Fruit fly (Drosophila melanogaster) whole organism, prepupa: ENCODE results near the gene sqd.

Experiments used
- Blimp-1 ChIP-seq: fragments of 200-800 bp; sonication (Bioruptor generic); optimal IDR thresholded peaks from 3 replicates; lab custom pipeline; 2017; ENCODE audit warnings: missing biosample characterization, missing genetic modification characterization, mild to moderate bottlenecking, moderate library complexity, missing genetic modification reagents
- CG10631 ChIP-seq: fragments of 200-800 bp; sonication (Bioruptor generic); optimal IDR thresholded peaks from 2 replicates; lab custom pipeline; 2016; ENCODE audit warnings: missing biosample characterization, missing genetic modification characterization
- CG10669 ChIP-seq: fragments of 200-800 bp; sonication (Bioruptor generic); optimal IDR thresholded peaks from 3 replicates; lab custom pipeline; 2018; ENCODE audit warnings: missing biosample characterization, mild to moderate bottlenecking, missing genetic modification characterization, moderate library complexity
- CG11762 ChIP-seq: fragments of 200-800 bp; sonication (Bioruptor generic); optimal IDR thresholded peaks from 3 replicates; lab custom pipeline; 2016; ENCODE audit warnings: missing biosample characterization, missing genetic modification characterization; ENCODE audit not compliant: insufficient read depth
- CG11902 ChIP-seq: fragments of 200-800 bp; sonication (Bioruptor generic); optimal IDR thresholded peaks from 3 replicates; lab custom pipeline; 2016; ENCODE audit warnings: missing biosample characterization, missing genetic modification characterization
- CG15336 ChIP-seq: fragments of 200-800 bp; sonication (Bioruptor generic); IDR thresholded peaks from 2 replicates; pipeline ENCODE4 v1.3.6; 2022; ENCODE audit warnings: missing biosample characterization, missing genetic modification characterization
- CG1621 ChIP-seq: fragments of 200-800 bp; sonication (Bioruptor generic); optimal IDR thresholded peaks from 3 replicates; lab custom pipeline; 2018; ENCODE audit warnings: missing biosample characterization, mild to moderate bottlenecking, missing genetic modification characterization
- CG16779 ChIP-seq: fragments of 200-800 bp; sonication (Bioruptor generic); optimal IDR thresholded peaks from 3 replicates; lab custom pipeline; 2017; ENCODE audit warnings: missing biosample characterization, mild to moderate bottlenecking, missing genetic modification characterization
- CG3032 ChIP-seq: fragments of 200-800 bp; optimal IDR thresholded peaks from 2 replicates; lab custom pipeline; 2019; ENCODE audit warnings: missing biosample characterization, mild to moderate bottlenecking, missing genetic modification characterization, moderate library complexity
- CG31627 ChIP-seq: fragments of 200-800 bp; sonication (Bioruptor generic); optimal IDR thresholded peaks from 3 replicates; lab custom pipeline; 2016; ENCODE audit warnings: missing biosample characterization, missing genetic modification characterization
- CG3919 ChIP-seq: fragments of 200-800 bp; sonication (Bioruptor generic); optimal IDR thresholded peaks from 3 replicates; lab custom pipeline; 2016; ENCODE audit warnings: missing biosample characterization, missing genetic modification characterization
- CG4318 ChIP-seq: fragments of 200-800 bp; sonication (Bioruptor generic); optimal IDR thresholded peaks from 3 replicates; lab custom pipeline; 2017; ENCODE audit warnings: missing biosample characterization, mild to moderate bottlenecking, missing genetic modification characterization
- CG6163 ChIP-seq: fragments of 200-800 bp; sonication (Bioruptor generic); IDR thresholded peaks from 3 replicates; pipeline ENCODE4 v1.3.6; 2022; ENCODE audit warnings: missing biosample characterization, missing genetic modification characterization
- CG6276 ChIP-seq: fragments of 200-800 bp; sonication (Bioruptor generic); optimal IDR thresholded peaks from 2 replicates; lab custom pipeline; 2017; ENCODE audit warnings: missing biosample characterization, mild to moderate bottlenecking, missing genetic modification characterization
- CG6792 ChIP-seq: fragments of 200-800 bp; sonication (Bioruptor generic); optimal IDR thresholded peaks from 3 replicates; lab custom pipeline; 2016; ENCODE audit warnings: missing biosample characterization, missing genetic modification characterization
- CG6808 ChIP-seq: fragments of 200-800 bp; sonication (Bioruptor generic); optimal IDR thresholded peaks from 3 replicates; lab custom pipeline; 2017; ENCODE audit warnings: missing biosample characterization, missing genetic modification characterization, mild to moderate bottlenecking, moderate library complexity, missing genetic modification reagents
- CG6854 ChIP-seq: fragments of 200-800 bp; sonication (Bioruptor generic); optimal IDR thresholded peaks from 2 replicates; lab custom pipeline; 2017; ENCODE audit warnings: missing biosample characterization, mild to moderate bottlenecking, missing genetic modification characterization
- CG8119 ChIP-seq: fragments of 200-800 bp; sonication (Bioruptor generic); IDR thresholded peaks from 3 replicates; pipeline ENCODE4 v1.3.6; 2022; ENCODE audit warnings: missing biosample characterization, missing genetic modification characterization
- CG8632 ChIP-seq: fragments of 200-800 bp; sonication (Bioruptor generic); optimal IDR thresholded peaks from 3 replicates; lab custom pipeline; 2016; ENCODE audit warnings: missing biosample characterization, missing genetic modification characterization
- CG9139 ChIP-seq: fragments of 200-800 bp; sonication (Bioruptor generic); optimal IDR thresholded peaks from 3 replicates; lab custom pipeline; 2017; ENCODE audit warnings: missing biosample characterization, mild to moderate bottlenecking, missing genetic modification characterization
- Eip75B ChIP-seq: fragments of 200-800 bp; sonication (Bioruptor generic); optimal IDR thresholded peaks from 3 replicates; lab custom pipeline; 2016; ENCODE audit warnings: missing biosample characterization, missing genetic modification characterization
- Eip78C ChIP-seq: fragments of 200-800 bp; sonication (Bioruptor generic); peaks from one replicate; lab custom pipeline; 2016; ENCODE audit warnings: missing biosample characterization, missing genetic modification characterization
- Ets96B ChIP-seq: fragments of 200-800 bp; optimal IDR thresholded peaks from 2 replicates; lab custom pipeline; 2019; ENCODE audit warnings: missing biosample characterization, mild to moderate bottlenecking, missing genetic modification characterization, moderate library complexity
- Gug ChIP-seq: fragments of 200-800 bp; sonication (Bioruptor generic); IDR thresholded peaks from 2 replicates; pipeline ENCODE4 v1.3.6; 2022; ENCODE audit warnings: missing biosample characterization, missing genetic modification characterization
- Hr39 ChIP-seq: fragments of 200-800 bp; sonication (Bioruptor generic); optimal IDR thresholded peaks from 2 replicates; lab custom pipeline; 2016; ENCODE audit warnings: missing biosample characterization, missing genetic modification characterization
- Smox ChIP-seq: fragments of 200-800 bp; sonication (Bioruptor generic); optimal IDR thresholded peaks from 3 replicates; lab custom pipeline; 2016; ENCODE audit warnings: missing biosample characterization, missing genetic modification characterization
- Sox102F ChIP-seq: fragments of 200-800 bp; sonication (Bioruptor generic); optimal IDR thresholded peaks from 2 replicates; lab custom pipeline; 2016; ENCODE audit warnings: missing biosample characterization, mild to moderate bottlenecking, missing genetic modification characterization
- Sox14 ChIP-seq: fragments of 200-800 bp; sonication (Bioruptor generic); optimal IDR thresholded peaks from 3 replicates; lab custom pipeline; 2016; ENCODE audit warnings: missing biosample characterization, missing genetic modification characterization
- cyc ChIP-seq: fragments of 200-800 bp; sonication (Bioruptor generic); optimal IDR thresholded peaks from 3 replicates; lab custom pipeline; 2016; ENCODE audit warnings: missing biosample characterization, missing genetic modification characterization
- dac ChIP-seq: fragments of 200-800 bp; sonication (Bioruptor generic); optimal IDR thresholded peaks from 2 replicates; lab custom pipeline; 2017; ENCODE audit warnings: missing biosample characterization, mild to moderate bottlenecking, missing genetic modification characterization
- dsx ChIP-seq: fragments of 200-800 bp; optimal IDR thresholded peaks from 3 replicates; lab custom pipeline; 2019; ENCODE audit warnings: missing biosample characterization, mild to moderate bottlenecking, missing genetic modification characterization, moderate library complexity; ENCODE audit not compliant: poor library complexity, severe bottlenecking
- eg ChIP-seq: fragments of 200-800 bp; sonication (Bioruptor generic); IDR thresholded peaks from 3 replicates; pipeline ENCODE4 v1.3.6; 2022; ENCODE audit warnings: missing biosample characterization, missing genetic modification characterization
- esn ChIP-seq: fragments of 200-800 bp; sonication (Bioruptor generic); optimal IDR thresholded peaks from 2 replicates; lab custom pipeline; 2016; ENCODE audit warnings: missing biosample characterization, mild to moderate bottlenecking, missing genetic modification characterization, moderate library complexity
- lz ChIP-seq: fragments of 200-800 bp; sonication (Bioruptor generic); optimal IDR thresholded peaks from 3 replicates; lab custom pipeline; 2016; ENCODE audit warnings: missing biosample characterization, missing genetic modification characterization
- net ChIP-seq: fragments of 200-800 bp; sonication (Bioruptor generic); optimal IDR thresholded peaks from 3 replicates; lab custom pipeline; 2016; ENCODE audit warnings: missing biosample characterization, missing genetic modification characterization
- spab ChIP-seq: fragments of 200-800 bp; sonication (Bioruptor generic); optimal IDR thresholded peaks from 2 replicates; lab custom pipeline; 2017; ENCODE audit warnings: missing biosample characterization, mild to moderate bottlenecking, missing genetic modification characterization, missing genetic modification reagents
- ss ChIP-seq, 2 experiments: fragments of 200-800 bp; sonication (Bioruptor generic); optimal IDR thresholded peaks; 2 replicates in 1 of 2; 3 replicates in 1 of 2; lab custom pipeline; 2017 to 2018; ENCODE audit warnings: mild to moderate bottlenecking in 2 of 2, missing biosample characterization in 2 of 2, missing genetic modification characterization in 2 of 2, moderate library complexity in 1 of 2
- topi ChIP-seq: fragments of 200-800 bp; sonication (Bioruptor generic); optimal IDR thresholded peaks from 3 replicates; lab custom pipeline; 2016; ENCODE audit warnings: missing biosample characterization, missing genetic modification characterization
- vri ChIP-seq: fragments of 200-800 bp; sonication (Bioruptor generic); optimal IDR thresholded peaks from 3 replicates; lab custom pipeline; 2016; ENCODE audit warnings: missing biosample characterization, mild to moderate bottlenecking, missing genetic modification characterization

sqd gene

dm6 chr3R:13647734-13648541 is 1.8 kb upstream of the sqd start:
- TF ChIP-seq CG1621 (no peak), Blimp-1 (GFP tag; lab: Kevin White, UChicago) (no peak), CG4318 (GFP tag; lab: Kevin White, UChicago) (no peak), ss (GFP tag; optimal IDR thresholded peaks at IDR 0.05; lab: Kevin White, UChicago) (peak in 1 of 2 experiments; percentile 17), CG8119 (GFP tag; lab: Robert Waterston, UW) (no peak), Eip78C (GFP tag; lab: Kevin White, UChicago) (peak; percentile 52), topi (GFP tag; lab: Kevin White, UChicago) (no peak), Sox14 (GFP tag; lab: Kevin White, UChicago) (peak; percentile 61), CG6808 (GFP tag; lab: Kevin White, UChicago) (no peak), net (GFP tag; lab: Kevin White, UChicago) (no peak), CG10631 (no peak), CG11902 (no peak), CG6276 (GFP tag; lab: Kevin White, UChicago) (no peak), CG16779 (tag; lab: Kevin White, UChicago) (no peak)

dm6 chr3R:13646729-13647633 is 877 bp upstream of the sqd start, which contains the start of gene rin:
Gene rin (plus strand): TSS chr3R:13647004.
- peak; percentile 14 for TF ChIP-seq CG8632
- no peak for TF ChIP-seq CG6792 (GFP tag; lab: Kevin White, UChicago)
- TF ChIP-seq CG3919 (GFP tag; lab: Kevin White, UChicago), result peak; percentile 39
- TF ChIP-seq CG6276 (GFP tag; lab: Kevin White, UChicago), result peak; percentile 46
- TF ChIP-seq dsx, result peak; percentile 77
- TF ChIP-seq Eip75B (GFP tag; lab: Kevin White, UChicago), result no peak
- TF ChIP-seq CG8119 (GFP tag; lab: Robert Waterston, UW), result peak; percentile 46; the same call in 1 of the 3 replicates
- peak; percentile 15 for TF ChIP-seq cyc (GFP tag; lab: Kevin White, UChicago)
- no peak for TF ChIP-seq CG11762
- TF ChIP-seq eg, result 0 out of 3 replicates have a peak, but pooled peaks have one; percentile 5
- TF ChIP-seq CG3032, result peak; percentile 28
- peak; percentile 79 to 83 for TF ChIP-seq ss (GFP tag; optimal IDR thresholded peaks at IDR 0.05; lab: Kevin White, UChicago)
- TF ChIP-seq lz (GFP tag; lab: Kevin White, UChicago), result peak; percentile 12
- peak; percentile 21 for TF ChIP-seq dac (GFP tag; lab: Kevin White, UChicago)
- peak; percentile 45 for TF ChIP-seq Ets96B (tag; lab: Kevin White, UChicago)
- peak; percentile 6; the same call in 1 of the 3 replicates for TF ChIP-seq CG6163 (GFP tag; lab: Robert Waterston, UW)
- peak; percentile 60 for TF ChIP-seq CG15336 (GFP tag; lab: Robert Waterston, UW)
- TF ChIP-seq CG9139, result peak; percentile 81
- TF ChIP-seq spab, result peak; percentile 57
- TF ChIP-seq CG16779 (tag; lab: Kevin White, UChicago), result peak; percentile 71
- no peak for TF ChIP-seq Gug (GFP tag; lab: Robert Waterston, UW)
- TF ChIP-seq Hr39 (GFP tag; lab: Kevin White, UChicago), result peak; percentile 18
- peak; percentile 42 for TF ChIP-seq CG1621
- TF ChIP-seq CG6808 (GFP tag; lab: Kevin White, UChicago), result peak; percentile 77
- no peak for TF ChIP-seq vri (GFP tag; lab: Kevin White, UChicago)
- no peak for TF ChIP-seq Sox102F
- peak; percentile 25 for TF ChIP-seq CG31627 (GFP tag; lab: Kevin White, UChicago)
- TF ChIP-seq esn (GFP tag; lab: Kevin White, UChicago), result no peak
- peak; percentile 41 for TF ChIP-seq Eip78C (GFP tag; lab: Kevin White, UChicago)
- TF ChIP-seq Smox, result no peak
- peak; percentile 36 for TF ChIP-seq CG10669 (GFP tag; lab: Kevin White, UChicago)
- peak; percentile 34 for TF ChIP-seq CG6854 (GFP tag; lab: Kevin White, UChicago)
